Fruit fly (Drosophila melanogaster) whole organism, embryonic: ENCODE measurements around the gene CG3909.

Source experiments
- Ada2b ChIP-seq: fragments of 200-800 bp; sonication (Bioruptor generic); IDR thresholded peaks from 2 replicates; pipeline ENCODE4 v1.3.6; 2022; ENCODE audit warnings: missing biosample characterization, missing genetic modification characterization
- Adf1 ChIP-seq: fragments of 200-800 bp; sonication (Bioruptor generic); IDR thresholded peaks from 2 replicates; pipeline ENCODE4 v1.3.6; 2022; ENCODE audit warnings: missing biosample characterization, missing genetic modification characterization
- Antp ChIP-seq: fragments of 200-800 bp; sonication (Bioruptor generic); optimal IDR thresholded peaks from 3 replicates; lab custom pipeline; 2016; ENCODE audit warnings: missing biosample characterization, missing genetic modification characterization
- B-H2 ChIP-seq: fragments of 200-800 bp; sonication (Bioruptor generic); optimal IDR thresholded peaks from 2 replicates; lab custom pipeline; 2018; ENCODE audit warnings: missing biosample characterization, mild to moderate bottlenecking, missing genetic modification characterization
- CG12744 ChIP-seq: fragments of 200-800 bp; sonication (Bioruptor generic); optimal IDR thresholded peaks from 2 replicates; lab custom pipeline; 2016; ENCODE audit warnings: missing biosample characterization, missing genetic modification characterization
- CG13775 ChIP-seq: fragments of 200-800 bp; sonication (Bioruptor generic); optimal IDR thresholded peaks from 3 replicates; lab custom pipeline; 2017; ENCODE audit warnings: missing biosample characterization, mild to moderate bottlenecking, missing genetic modification characterization
- CG15601 ChIP-seq: fragments of 200-800 bp; sonication (Bioruptor generic); optimal IDR thresholded peaks from 3 replicates; lab custom pipeline; 2019; ENCODE audit warnings: missing biosample characterization, mild to moderate bottlenecking, missing genetic modification characterization, moderate library complexity
- CG1602 ChIP-seq: fragments of 200-800 bp; sonication (Bioruptor generic); optimal IDR thresholded peaks from 3 replicates; lab custom pipeline; 2016; ENCODE audit warnings: missing biosample characterization, missing genetic modification characterization
- CG17359 ChIP-seq: fragments of 200-800 bp; sonication (Bioruptor generic); optimal IDR thresholded peaks from 3 replicates; lab custom pipeline; 2018; ENCODE audit warnings: missing biosample characterization, mild to moderate bottlenecking, missing genetic modification characterization, moderate library complexity
- CG17829 ChIP-seq: fragments of 200-800 bp; optimal IDR thresholded peaks from 2 replicates; lab custom pipeline; 2019; ENCODE audit warnings: missing biosample characterization, mild to moderate bottlenecking, missing genetic modification characterization, moderate library complexity
- CG18619 ChIP-seq: fragments of 200-800 bp; sonication (Bioruptor generic); optimal IDR thresholded peaks from 3 replicates; lab custom pipeline; 2017; ENCODE audit warnings: missing biosample characterization, mild to moderate bottlenecking, missing genetic modification characterization
- CG18764 ChIP-seq: fragments of 200-800 bp; sonication (Bioruptor generic); optimal IDR thresholded peaks from 3 replicates; lab custom pipeline; 2016; ENCODE audit warnings: missing biosample characterization, missing genetic modification characterization
- CG31441 ChIP-seq: fragments of 200-800 bp; sonication (Bioruptor generic); IDR thresholded peaks from 2 replicates; pipeline ENCODE4 v1.3.6; 2022; ENCODE audit warnings: missing biosample characterization, missing genetic modification characterization
- CG32532 ChIP-seq: fragments of 200-800 bp; sonication (Bioruptor generic); IDR thresholded peaks from 2 replicates; pipeline ENCODE4 v1.3.6; 2022; ENCODE audit warnings: missing biosample characterization, missing genetic modification characterization
- CG33557 ChIP-seq: fragments of 200-800 bp; sonication (Bioruptor generic); optimal IDR thresholded peaks from 2 replicates; lab custom pipeline; 2019; ENCODE audit warnings: missing biosample characterization, mild to moderate bottlenecking, missing genetic modification characterization, moderate library complexity
- CG3847 ChIP-seq: fragments of 200-800 bp; sonication (Bioruptor generic); IDR thresholded peaks from 2 replicates; pipeline ENCODE4 v1.3.6; 2022; ENCODE audit warnings: missing biosample characterization, missing genetic modification characterization
- CG7786 ChIP-seq: fragments of 200-800 bp; sonication (Bioruptor generic); optimal IDR thresholded peaks from 2 replicates; lab custom pipeline; 2016; ENCODE audit warnings: missing biosample characterization, missing genetic modification characterization
- CG7963 ChIP-seq: fragments of 200-800 bp; sonication (Bioruptor generic); IDR thresholded peaks from 3 replicates; pipeline ENCODE4 v1.3.6; 2022; ENCODE audit warnings: missing biosample characterization, missing genetic modification characterization; ENCODE audit not compliant: partially characterized antibody
- CG8290 ChIP-seq, 3 experiments: fragments of 200-800 bp; sonication (Bioruptor generic); optimal IDR thresholded peaks; 2 replicates each; lab custom pipeline; 2016 to 2019; ENCODE audit warnings: missing biosample characterization in 3 of 3, missing genetic modification characterization in 3 of 3, mild to moderate bottlenecking in 2 of 3, moderate library complexity in 1 of 3
- CG8478 ChIP-seq: fragments of >200 bp; optimal IDR thresholded peaks from 2 replicates; lab custom pipeline; 2018
- CG8944 ChIP-seq: fragments of 200-800 bp; sonication (Bioruptor generic); optimal IDR thresholded peaks from 3 replicates; lab custom pipeline; 2016; ENCODE audit warnings: missing biosample characterization, missing genetic modification characterization
- D19A ChIP-seq: fragments of 200-800 bp; optimal IDR thresholded peaks from 3 replicates; lab custom pipeline; 2019; ENCODE audit warnings: missing biosample characterization, mild to moderate bottlenecking, missing genetic modification characterization, moderate library complexity
- Dbx ChIP-seq: fragments of 200-800 bp; sonication (Bioruptor generic); IDR thresholded peaks from 3 replicates; pipeline ENCODE4 v1.3.6; 2022; ENCODE audit warnings: missing biosample characterization, missing genetic modification characterization
- Elba2 ChIP-seq: fragments of 200-800 bp; sonication (Bioruptor generic); optimal IDR thresholded peaks from 3 replicates; lab custom pipeline; 2016; ENCODE audit warnings: missing biosample characterization, missing genetic modification characterization
- H2.0 ChIP-seq: fragments of 200-800 bp; sonication (Bioruptor generic); IDR thresholded peaks from 2 replicates; pipeline ENCODE4 v1.3.6; 2022; ENCODE audit warnings: missing biosample characterization, missing genetic modification characterization
- HLH54F ChIP-seq: fragments of 200-800 bp; sonication (Bioruptor generic); optimal IDR thresholded peaks from 3 replicates; lab custom pipeline; 2016; ENCODE audit warnings: missing biosample characterization, missing genetic modification characterization
- HmgZ ChIP-seq: fragments of 200-800 bp; sonication (Bioruptor generic); optimal IDR thresholded peaks from 2 replicates; lab custom pipeline; 2018; ENCODE audit warnings: missing biosample characterization, mild to moderate bottlenecking, missing genetic modification characterization
- Hr78 ChIP-seq, 2 experiments: fragments of 200-800 bp in 1 of 2; fragments of >200 bp in 1 of 2; sonication (Bioruptor generic) in 1 of 2; optimal IDR thresholded peaks; 2 replicates each; lab custom pipeline; 2017 to 2019; ENCODE audit warnings: missing biosample characterization in 2 of 2, missing genetic modification characterization in 2 of 2, mild to moderate bottlenecking in 1 of 2, moderate library complexity in 1 of 2
- Max ChIP-seq: fragments of 200-800 bp; sonication (Bioruptor generic); optimal IDR thresholded peaks from 2 replicates; lab custom pipeline; 2016; ENCODE audit warnings: missing biosample characterization, mild to moderate bottlenecking, missing genetic modification characterization
- Mes4 ChIP-seq: fragments of 200-800 bp; sonication (Bioruptor generic); optimal IDR thresholded peaks from 2 replicates; lab custom pipeline; 2016; ENCODE audit warnings: missing biosample characterization, missing genetic modification characterization
- Myb ChIP-seq: fragments of 200-800 bp; sonication (Bioruptor generic); optimal IDR thresholded peaks from 2 replicates; lab custom pipeline; 2016; ENCODE audit warnings: missing biosample characterization, missing genetic modification characterization
- NC2β ChIP-seq: fragments of 200-800 bp; sonication (Bioruptor generic); optimal IDR thresholded peaks from 2 replicates; lab custom pipeline; 2016; ENCODE audit warnings: missing biosample characterization, missing genetic modification characterization
- Nf-YA ChIP-seq: fragments of 200-800 bp; sonication (Bioruptor generic); IDR thresholded peaks from 2 replicates; pipeline ENCODE4 v1.3.6; 2022; ENCODE audit warnings: missing biosample characterization, missing genetic modification characterization
- Oli ChIP-seq: fragments of 200-800 bp; sonication (Bioruptor generic); optimal IDR thresholded peaks from 2 replicates; lab custom pipeline; 2018; ENCODE audit warnings: missing biosample characterization, mild to moderate bottlenecking, missing genetic modification characterization, moderate library complexity
- Optix ChIP-seq: fragments of 200-800 bp; sonication (Bioruptor generic); IDR thresholded peaks from 3 replicates; pipeline ENCODE4 v1.3.6; 2022; ENCODE audit warnings: missing biosample characterization, missing genetic modification characterization
- Sox100B ChIP-seq: fragments of 200-800 bp; sonication (Bioruptor generic); optimal IDR thresholded peaks from 3 replicates; lab custom pipeline; 2018; ENCODE audit warnings: missing biosample characterization, mild to moderate bottlenecking, missing genetic modification characterization
- ac ChIP-seq: fragments of 200-800 bp; sonication (Bioruptor generic); optimal IDR thresholded peaks from 3 replicates; lab custom pipeline; 2017; ENCODE audit warnings: missing biosample characterization, mild to moderate bottlenecking, missing genetic modification characterization
- br ChIP-seq: fragments of >200 bp; optimal IDR thresholded peaks from 2 replicates; lab custom pipeline; 2017
- chif ChIP-seq, 2 experiments: fragments of 200-800 bp; sonication (Bioruptor generic); optimal IDR thresholded peaks; 3 replicates each; lab custom pipeline; 2016; ENCODE audit warnings: missing biosample characterization in 2 of 2, missing genetic modification characterization in 2 of 2
- dan ChIP-seq: fragments of 200-800 bp; sonication (Bioruptor generic); IDR thresholded peaks from 2 replicates; pipeline ENCODE4 v1.3.6; 2022; ENCODE audit warnings: missing biosample characterization, missing genetic modification characterization
- dpn ChIP-seq, 2 experiments: fragments of 200-800 bp; sonication (Bioruptor generic); optimal IDR thresholded peaks; 3 replicates each; lab custom pipeline; 2016; ENCODE audit warnings: missing biosample characterization in 2 of 2, missing genetic modification characterization in 2 of 2
- en ChIP-seq: fragments of 200-800 bp; sonication (Bioruptor generic); optimal IDR thresholded peaks from 2 replicates; lab custom pipeline; 2016; ENCODE audit warnings: missing biosample characterization, missing genetic modification characterization
- gfzf ChIP-seq: fragments of 200-800 bp; sonication (Bioruptor generic); optimal IDR thresholded peaks from 2 replicates; lab custom pipeline; 2016; ENCODE audit warnings: missing biosample characterization, mild to moderate bottlenecking, missing genetic modification characterization, moderate library complexity
- ham ChIP-seq: fragments of 200-800 bp; sonication (Bioruptor generic); IDR thresholded peaks from 2 replicates; pipeline ENCODE4 v1.3.6; 2022; ENCODE audit warnings: missing biosample characterization, missing genetic modification characterization
- mirr ChIP-seq: fragments of 200-800 bp; sonication (Bioruptor generic); optimal IDR thresholded peaks from 3 replicates; lab custom pipeline; 2018; ENCODE audit warnings: missing biosample characterization, mild to moderate bottlenecking, missing genetic modification characterization
- nom ChIP-seq: fragments of 200-800 bp; sonication (Bioruptor generic); optimal IDR thresholded peaks from 2 replicates; lab custom pipeline; 2017; ENCODE audit warnings: missing biosample characterization, missing genetic modification characterization, mild to moderate bottlenecking, moderate library complexity, missing genetic modification reagents
- salm ChIP-seq: fragments of 200-800 bp; sonication (Bioruptor generic); optimal IDR thresholded peaks from 2 replicates; lab custom pipeline; 2018; ENCODE audit warnings: missing biosample characterization, mild to moderate bottlenecking, missing genetic modification characterization
- sim ChIP-seq: fragments of 200-800 bp; sonication (Bioruptor generic); IDR thresholded peaks from 2 replicates; pipeline ENCODE4 v1.3.6; 2022; ENCODE audit warnings: missing biosample characterization, missing genetic modification characterization
- slou ChIP-seq: fragments of 200-800 bp; sonication (Bioruptor generic); optimal IDR thresholded peaks from 3 replicates; lab custom pipeline; 2016; ENCODE audit warnings: missing biosample characterization, missing genetic modification characterization
- sna ChIP-seq: fragments of 200-800 bp; sonication (Bioruptor generic); IDR thresholded peaks from 2 replicates; pipeline ENCODE4 v1.3.6; 2022; ENCODE audit warnings: missing biosample characterization, missing genetic modification characterization; ENCODE audit not compliant: partially characterized antibody
- toy ChIP-seq: fragments of 200-800 bp; sonication (Bioruptor generic); IDR thresholded peaks from 2 replicates; pipeline ENCODE4 v1.3.6; 2022; ENCODE audit warnings: missing biosample characterization, missing genetic modification characterization

The CG3909 gene

dm6 chr3R:10024032-10024712 lies 18.9 kb upstream of the CG3909 start (continued):
- no peak for TF ChIP-seq gfzf (GFP tag; lab: Kevin White, UChicago)
- no peak for TF ChIP-seq CG12744
- no peak for TF ChIP-seq CG8290 (GFP tag; optimal IDR thresholded peaks at IDR 0.05; lab: Kevin White, UChicago)
- TF ChIP-seq CG8290 (tag; optimal IDR thresholded peaks at IDR 0.05; lab: Kevin White, UChicago): no peak
- no peak for TF ChIP-seq ham
- no peak for TF ChIP-seq Oli
- no peak for TF ChIP-seq chif (GFP tag; optimal IDR thresholded peaks at IDR 0.05; lab: Kevin White, UChicago)
- TF ChIP-seq Myb (GFP tag; lab: Kevin White, UChicago): peak; percentile 23
- no peak for TF ChIP-seq Sox100B
- TF ChIP-seq Adf1 (GFP tag; lab: Robert Waterston, UW): no peak
- TF ChIP-seq CG7963 (GFP tag; lab: Robert Waterston, UW): no peak
- no peak for TF ChIP-seq Elba2 (GFP tag; lab: Kevin White, UChicago)
- TF ChIP-seq Antp: peak; percentile 32
- TF ChIP-seq CG3847 (GFP tag; lab: Robert Waterston, UW): peak; percentile 39; the same call in 1 of the 2 replicates
- peak; percentile 69; the same call in 2 of the 3 replicates for TF ChIP-seq Dbx
- no peak for TF ChIP-seq slou (GFP tag; lab: Kevin White, UChicago)
- no peak for TF ChIP-seq salm (tag; lab: Kevin White, UChicago)
- peak; percentile 32 to 41 for TF ChIP-seq dpn (GFP tag; optimal IDR thresholded peaks at IDR 0.05; lab: Kevin White, UChicago)
- no peak for TF ChIP-seq sim (GFP tag; lab: Robert Waterston, UW)
- TF ChIP-seq CG8944: no peak
- TF ChIP-seq CG8478 (lab: Kevin White, UChicago): no peak
- TF ChIP-seq Hr78 (GFP tag; optimal IDR thresholded peaks at IDR 0.05; lab: Kevin White, UChicago): no peak
- no peak for TF ChIP-seq br (lab: Kevin White, UChicago)
- no peak for TF ChIP-seq CG17829 (tag; lab: Kevin White, UChicago)
- no peak for TF ChIP-seq CG31441
- no peak for TF ChIP-seq sna (GFP tag; lab: Robert Waterston, UW)
- no peak for TF ChIP-seq toy
- TF ChIP-seq HLH54F (GFP tag; lab: Kevin White, UChicago): no peak
- TF ChIP-seq Optix (GFP tag; lab: Robert Waterston, UW): peak; percentile 41; the same call in 1 of the 3 replicates
- no peak for TF ChIP-seq CG18764 (GFP tag; lab: Kevin White, UChicago)
- TF ChIP-seq Max: no peak
- no peak for TF ChIP-seq Ada2b (GFP tag; lab: Robert Waterston, UW)
- no peak for TF ChIP-seq Mes4 (GFP tag; lab: Kevin White, UChicago)
- no peak for TF ChIP-seq nom (GFP tag; lab: Kevin White, UChicago)
- no peak for TF ChIP-seq CG17359 (tag; lab: Kevin White, UChicago)
- TF ChIP-seq dan (GFP tag; lab: Robert Waterston, UW): no peak
- no peak for TF ChIP-seq B-H2
- TF ChIP-seq CG33557 (GFP tag; lab: Kevin White, UChicago): no peak
- peak; percentile 75 for TF ChIP-seq CG32532 (GFP tag; lab: Robert Waterston, UW)
- TF ChIP-seq CG18619: no peak
- no peak for TF ChIP-seq CG1602
- TF ChIP-seq H2.0: peak; percentile 19; the same call in 1 of the 2 replicates
- no peak for TF ChIP-seq Nf-YA (GFP tag; lab: Robert Waterston, UW)
- peak; percentile 60 for TF ChIP-seq CG7786 (GFP tag; lab: Kevin White, UChicago)
- TF ChIP-seq CG15601 (tag; lab: Kevin White, UChicago): no peak
- no peak for TF ChIP-seq ac (GFP tag; lab: Kevin White, UChicago)
- TF ChIP-seq NC2β (GFP tag; lab: Kevin White, UChicago): no peak
- TF ChIP-seq en (GFP tag; lab: Kevin White, UChicago): no peak
- TF ChIP-seq HmgZ (tag; lab: Kevin White, UChicago): no peak
- TF ChIP-seq D19A (tag; lab: Kevin White, UChicago): peak; percentile 67
- TF ChIP-seq mirr (GFP tag; lab: Kevin White, UChicago): no peak
- peak; percentile 9 for TF ChIP-seq CG13775 (GFP tag; lab: Kevin White, UChicago)
